Comparison of ENCODE assay signal across 1 worm cellular context in genomic region chrX:7794306-7794743, ce11.
TF ChIP-seq lines count a peak whose summit lies in the region.

No protein-coding gene starts in this region.

TF ChIP-seq in whole organism, L4 larva, 104 proteins besides CTCF, POLR2A, EP300 and RAD21 (continued from another document):
- peak in 1 of 2 experiments; percentile 64; a peak in 1 of 4 replicates for TF ChIP-seq madf-5 (GFP tag; IDR thresholded peaks at IDR 0.05; lab: Robert Waterston, UW)
- TF ChIP-seq nhr-28 (tag; optimal IDR thresholded peaks at IDR 0.05; lab: Kevin White, UChicago) = peak; percentile 30
- TF ChIP-seq jun-1 (tag; optimal IDR thresholded peaks at IDR 0.05; lab: Kevin White, UChicago) = no peak
- peak; percentile 86 for TF ChIP-seq T26A8.4 (GFP tag; IDR thresholded peaks at IDR 0.05; lab: Robert Waterston, UW)
- TF ChIP-seq lin-15B (tag; optimal IDR thresholded peaks at IDR 0.05; lab: Kevin White, UChicago) = no peak
- peak; percentile 89 for TF ChIP-seq snpc-1.2 (GFP tag; IDR thresholded peaks at IDR 0.05; lab: Robert Waterston, UW)
- TF ChIP-seq pqm-1 (tag; optimal IDR thresholded peaks at IDR 0.05; lab: Kevin White, UChicago) = no peak
- TF ChIP-seq rbr-2 (tag; optimal IDR thresholded peaks at IDR 0.05; lab: Kevin White, UChicago) = peak; percentile 45
- peak; percentile 36; the same call in 1 of the 2 replicates for TF ChIP-seq daf-19 (GFP tag; conservative IDR thresholded peaks at IDR 0.05; lab: Robert Waterston, UW)
- TF ChIP-seq hlh-30 (tag; optimal IDR thresholded peaks at IDR 0.05; lab: Kevin White, UChicago; ENCODE audit: insufficient read depth) = peak; percentile 48
- TF ChIP-seq lim-7 (GFP tag; IDR thresholded peaks at IDR 0.05; lab: Robert Waterston, UW) = peak; percentile 81
- TF ChIP-seq skn-1 (tag; optimal IDR thresholded peaks at IDR 0.05; lab: Kevin White, UChicago) = no peak
